Fruit fly (Drosophila melanogaster) whole organism, embryonic: Measurements from ENCODE around the gene CG32806.

Experiments used
- Adf1 ChIP-seq: fragments of 200-800 bp; sonication (Bioruptor generic); IDR thresholded peaks from 2 replicates; pipeline ENCODE4 v1.3.6; 2022; ENCODE audit warnings: missing biosample characterization, missing genetic modification characterization
- Aef1 ChIP-seq: fragments of 200-800 bp; sonication (Bioruptor generic); IDR thresholded peaks from 3 replicates; pipeline ENCODE4 v1.3.6; 2022; ENCODE audit warnings: missing biosample characterization, missing genetic modification characterization
- Antp ChIP-seq: fragments of 200-800 bp; sonication (Bioruptor generic); optimal IDR thresholded peaks from 3 replicates; lab custom pipeline; 2016; ENCODE audit warnings: missing biosample characterization, missing genetic modification characterization
- Asciz ChIP-seq: fragments of 200-800 bp; sonication (Bioruptor generic); optimal IDR thresholded peaks from 2 replicates; lab custom pipeline; 2017; ENCODE audit warnings: missing biosample characterization, mild to moderate bottlenecking, missing genetic modification characterization, missing genetic modification reagents
- CG10321 ChIP-seq: fragments of 200-800 bp; sonication (Bioruptor generic); IDR thresholded peaks from 2 replicates; pipeline ENCODE4 v1.3.6; 2022; ENCODE audit warnings: missing biosample characterization, missing genetic modification characterization
- CG10366 ChIP-seq: fragments of 200-800 bp; sonication (Bioruptor generic); IDR thresholded peaks from 2 replicates; pipeline ENCODE4 v1.3.6; 2022; ENCODE audit warnings: missing biosample characterization, missing genetic modification characterization
- CG11085 ChIP-seq: fragments of 200-800 bp; sonication (Bioruptor generic); IDR thresholded peaks from 2 replicates; pipeline ENCODE4 v1.3.6; 2022; ENCODE audit warnings: missing biosample characterization, missing genetic modification characterization
- CG12659 ChIP-seq: fragments of 200-800 bp; sonication (Bioruptor generic); optimal IDR thresholded peaks from 3 replicates; lab custom pipeline; 2017; ENCODE audit warnings: mild to moderate bottlenecking, missing biosample characterization, missing genetic modification reagents, missing genetic modification characterization
- CG14014 ChIP-seq: fragments of 200-800 bp; sonication (Bioruptor generic); IDR thresholded peaks from 2 replicates; pipeline ENCODE4 v1.3.6; 2022; ENCODE audit warnings: missing biosample characterization, missing genetic modification characterization
- CG15269 ChIP-seq: fragments of 200-800 bp; sonication (Bioruptor generic); optimal IDR thresholded peaks from 2 replicates; lab custom pipeline; 2018; ENCODE audit warnings: missing biosample characterization, mild to moderate bottlenecking, missing genetic modification characterization, moderate library complexity
- CG15696 ChIP-seq: fragments of 200-800 bp; sonication (Bioruptor generic); optimal IDR thresholded peaks from 2 replicates; lab custom pipeline; 2019; ENCODE audit warnings: missing biosample characterization, mild to moderate bottlenecking, missing genetic modification characterization, moderate library complexity
- CG16779 ChIP-seq: fragments of 200-800 bp; sonication (Bioruptor generic); IDR thresholded peaks from 2 replicates; pipeline ENCODE4 v1.3.6; 2022; ENCODE audit warnings: missing biosample characterization, missing genetic modification characterization
- CG1832 ChIP-seq: fragments of 200-800 bp; sonication (Bioruptor generic); optimal IDR thresholded peaks from 2 replicates; lab custom pipeline; 2017; ENCODE audit warnings: missing biosample characterization, mild to moderate bottlenecking, missing genetic modification characterization, inconsistent platforms
- CG18476 ChIP-seq: fragments of 200-800 bp; sonication (Bioruptor generic); optimal IDR thresholded peaks from 2 replicates; lab custom pipeline; 2016; ENCODE audit warnings: missing biosample characterization, mild to moderate bottlenecking, missing genetic modification characterization
- CG2116 ChIP-seq: fragments of 200-800 bp; sonication (Bioruptor generic); optimal IDR thresholded peaks from 3 replicates; lab custom pipeline; 2018; ENCODE audit warnings: missing biosample characterization, mild to moderate bottlenecking, missing genetic modification characterization
- CG31388 ChIP-seq: fragments of 200-800 bp; sonication (Bioruptor generic); optimal IDR thresholded peaks from 2 replicates; lab custom pipeline; 2016; ENCODE audit warnings: missing biosample characterization, missing genetic modification characterization
- CG6791 ChIP-seq: fragments of 200-800 bp; sonication (Bioruptor generic); IDR thresholded peaks from 3 replicates; pipeline ENCODE4 v1.3.6; 2022; ENCODE audit warnings: missing biosample characterization, missing genetic modification characterization; ENCODE audit not compliant: partially characterized antibody
- CG7839 ChIP-seq: fragments of 200-800 bp; sonication (Bioruptor generic); optimal IDR thresholded peaks from 3 replicates; lab custom pipeline; 2018; ENCODE audit warnings: missing biosample characterization, mild to moderate bottlenecking, missing genetic modification characterization, moderate library complexity
- CG8478 ChIP-seq: fragments of >200 bp; optimal IDR thresholded peaks from 2 replicates; lab custom pipeline; 2018
- CG8765 ChIP-seq: fragments of 200-800 bp; sonication (Bioruptor generic); IDR thresholded peaks from 2 replicates; pipeline ENCODE4 v1.3.6; 2022; ENCODE audit warnings: missing biosample characterization, missing genetic modification characterization
- CG9876 ChIP-seq: fragments of 200-800 bp; sonication (Bioruptor generic); optimal IDR thresholded peaks from 2 replicates; lab custom pipeline; 2016; ENCODE audit warnings: missing biosample characterization, missing genetic modification characterization
- D ChIP-seq, 2 experiments: fragments of 200-800 bp in 1 of 2; fragments of >200 bp in 1 of 2; sonication (Bioruptor generic) in 1 of 2; optimal IDR thresholded peaks; 2 replicates in 1 of 2; 3 replicates in 1 of 2; lab custom pipeline; 2017; ENCODE audit warnings: mild to moderate bottlenecking in 1 of 2, missing biosample characterization in 1 of 2, missing genetic modification characterization in 1 of 2, missing genetic modification reagents in 1 of 2
- Doc2 ChIP-seq: fragments of 200-800 bp; sonication (Bioruptor generic); IDR thresholded peaks from 2 replicates; pipeline ENCODE4 v1.3.6; 2022; ENCODE audit warnings: missing biosample characterization, missing genetic modification characterization
- Ets65A ChIP-seq: fragments of 200-800 bp; sonication (Bioruptor generic); peaks from one replicate; lab custom pipeline; 2016; ENCODE audit warnings: missing biosample characterization, missing genetic modification characterization
- Gug ChIP-seq: fragments of 200-800 bp; sonication (Bioruptor generic); IDR thresholded peaks from 4 replicates; pipeline ENCODE4 v1.3.6; 2022; ENCODE audit warnings: missing biosample characterization, missing genetic modification characterization
- Hey ChIP-seq: fragments of 200-800 bp; sonication (Bioruptor generic); optimal IDR thresholded peaks from 3 replicates; lab custom pipeline; 2018; ENCODE audit warnings: missing biosample characterization, mild to moderate bottlenecking, missing genetic modification characterization
- Trl ChIP-seq, 3 experiments: fragments of >200 bp in 2 of 3; fragments of 200-800 bp in 1 of 3; sonication (Bioruptor generic) in 1 of 3; optimal IDR thresholded peaks; 2 replicates in 1 of 3; 3 replicates in 2 of 3; lab custom pipeline; 2016 to 2017; ENCODE audit warnings: missing biosample characterization in 1 of 3, missing genetic modification characterization in 1 of 3
- Usf ChIP-seq: fragments of 200-800 bp; sonication (Bioruptor generic); optimal IDR thresholded peaks from 2 replicates; lab custom pipeline; 2017; ENCODE audit warnings: missing genotype, missing biosample characterization, missing genetic modification characterization
- al ChIP-seq: fragments of 200-800 bp; sonication (Bioruptor generic); IDR thresholded peaks from 2 replicates; pipeline ENCODE4 v1.3.6; 2022; ENCODE audit warnings: missing biosample characterization, missing genetic modification characterization
- amos ChIP-seq: fragments of 200-800 bp; sonication (Bioruptor generic); IDR thresholded peaks from 2 replicates; pipeline ENCODE4 v1.3.6; 2022; ENCODE audit warnings: missing biosample characterization, missing genetic modification characterization; ENCODE audit not compliant: partially characterized antibody
- az2 ChIP-seq: fragments of 200-800 bp; sonication (Bioruptor generic); optimal IDR thresholded peaks from 3 replicates; lab custom pipeline; 2016; ENCODE audit warnings: missing biosample characterization, missing genetic modification characterization
- croc ChIP-seq: fragments of 200-800 bp; sonication (Bioruptor generic); conservative IDR thresholded peaks from 3 replicates; pipeline ENCODE4 v1.3.6; 2022; ENCODE audit warnings: missing biosample characterization, missing genetic modification characterization
- crp ChIP-seq, 2 experiments: fragments of 200-800 bp; sonication (Bioruptor generic); optimal IDR thresholded peaks; 2 replicates in 1 of 2; 3 replicates in 1 of 2; lab custom pipeline; 2017; ENCODE audit warnings: missing biosample characterization in 2 of 2, missing genetic modification characterization in 2 of 2, mild to moderate bottlenecking in 1 of 2, moderate library complexity in 1 of 2
- fd96Cb ChIP-seq: fragments of 200-800 bp; sonication (Bioruptor generic); optimal IDR thresholded peaks from 2 replicates; lab custom pipeline; 2018; ENCODE audit warnings: missing biosample characterization, mild to moderate bottlenecking, missing genetic modification characterization, moderate library complexity
- ftz-f1 ChIP-seq: fragments of 200-800 bp; sonication (Bioruptor generic); optimal IDR thresholded peaks from 2 replicates; lab custom pipeline; 2016; ENCODE audit warnings: missing biosample characterization, missing genetic modification characterization
- hkb ChIP-seq, 2 experiments: fragments of 200-800 bp in 1 of 2; fragments of >200 bp in 1 of 2; sonication (Bioruptor generic) in 1 of 2; IDR thresholded peaks in 1 of 2; optimal IDR thresholded peaks in 1 of 2; 2 replicates each; pipeline versions ENCODE4 v1.3.6 to Lab custom; 2017 to 2022; ENCODE audit warnings: missing biosample characterization in 1 of 2, missing genetic modification characterization in 1 of 2
- jigr1 ChIP-seq: fragments of 200-800 bp; sonication (Bioruptor generic); IDR thresholded peaks from 3 replicates; pipeline ENCODE4 v1.3.6; 2022; ENCODE audit warnings: missing biosample characterization, missing genetic modification characterization
- ken ChIP-seq: fragments of 200-800 bp; sonication (Bioruptor generic); IDR thresholded peaks from 3 replicates; pipeline ENCODE4 v1.3.6; 2022; ENCODE audit warnings: missing biosample characterization, missing genetic modification characterization
- luna ChIP-seq: fragments of 200-800 bp; sonication (Bioruptor generic); optimal IDR thresholded peaks from 2 replicates; lab custom pipeline; 2016; ENCODE audit warnings: missing biosample characterization, missing genetic modification characterization
- scrt ChIP-seq: fragments of 200-800 bp; sonication (Bioruptor generic); optimal IDR thresholded peaks from 2 replicates; lab custom pipeline; 2018; ENCODE audit warnings: missing biosample characterization, mild to moderate bottlenecking, missing genetic modification characterization, moderate library complexity
- sd ChIP-seq: fragments of 200-800 bp; sonication (Bioruptor generic); optimal IDR thresholded peaks from 3 replicates; lab custom pipeline; 2018; ENCODE audit warnings: missing biosample characterization, mild to moderate bottlenecking, missing genetic modification characterization, moderate library complexity
- seq ChIP-seq: fragments of 200-800 bp; sonication (Bioruptor generic); IDR thresholded peaks from 2 replicates; pipeline ENCODE4 v1.3.6; 2022; ENCODE audit warnings: missing biosample characterization, missing genetic modification characterization
- slbo ChIP-seq: fragments of 200-800 bp; sonication (Bioruptor generic); IDR thresholded peaks from 2 replicates; pipeline ENCODE4 v1.3.6; 2022; ENCODE audit warnings: missing biosample characterization, missing genetic modification characterization
- sug ChIP-seq: fragments of 200-800 bp; optimal IDR thresholded peaks from 2 replicates; lab custom pipeline; 2019; ENCODE audit warnings: missing biosample characterization, mild to moderate bottlenecking, missing genetic modification characterization, moderate library complexity
- tna ChIP-seq: fragments of 200-800 bp; sonication (Bioruptor generic); IDR thresholded peaks from 2 replicates; pipeline ENCODE4 v1.3.6; 2022; ENCODE audit warnings: missing biosample characterization, missing genetic modification characterization; ENCODE audit not compliant: partially characterized antibody
- trh ChIP-seq: fragments of 200-800 bp; sonication (Bioruptor generic); optimal IDR thresholded peaks from 2 replicates; lab custom pipeline; 2016; ENCODE audit warnings: missing biosample characterization, missing genetic modification characterization
- tup ChIP-seq: fragments of 200-800 bp; sonication (Bioruptor generic); optimal IDR thresholded peaks from 2 replicates; lab custom pipeline; 2016; ENCODE audit warnings: missing biosample characterization, mild to moderate bottlenecking, missing genetic modification characterization, moderate library complexity
- zf30C ChIP-seq: fragments of 200-800 bp; sonication (Bioruptor generic); optimal IDR thresholded peaks from 3 replicates; lab custom pipeline; 2018; ENCODE audit warnings: missing biosample characterization, mild to moderate bottlenecking, missing genetic modification characterization

Gene CG32806

dm6 chrX:1830396-1831218 lies 41.2 kb downstream of the CG32806 start (continued):
- peak; percentile 84 for TF ChIP-seq CG31388
- TF ChIP-seq hkb (optimal IDR thresholded peaks at IDR 0.05; lab: Kevin White, UChicago) = no peak
- peak; percentile 98 for TF ChIP-seq hkb (GFP tag; IDR thresholded peaks at IDR 0.05; lab: Robert Waterston, UW)
- TF ChIP-seq zf30C (GFP tag; lab: Kevin White, UChicago) = peak; percentile 88
- peak; percentile 92 for TF ChIP-seq CG18476 (GFP tag; lab: Kevin White, UChicago)
- TF ChIP-seq Adf1 (GFP tag; lab: Robert Waterston, UW) = peak; percentile 81
- TF ChIP-seq CG7839 = peak; percentile 97
- peak; percentile 94 for TF ChIP-seq Gug
- TF ChIP-seq al (GFP tag; lab: Robert Waterston, UW) = peak; percentile 95
- peak; percentile 76 for TF ChIP-seq CG10321
- TF ChIP-seq CG10366 (GFP tag; lab: Robert Waterston, UW) = peak; percentile 97
- TF ChIP-seq fd96Cb = peak; percentile 97
- TF ChIP-seq slbo = peak; percentile 98
- peak; percentile 69 for TF ChIP-seq Hey (tag; lab: Kevin White, UChicago)
- TF ChIP-seq az2 (GFP tag; lab: Kevin White, UChicago) = peak; percentile 94
- no peak for TF ChIP-seq CG6791 (GFP tag; lab: Robert Waterston, UW)
- peak; percentile 70 for TF ChIP-seq CG15696 (tag; lab: Kevin White, UChicago)
- peak; percentile 98 for TF ChIP-seq CG14014
- TF ChIP-seq seq (GFP tag; lab: Robert Waterston, UW) = peak; percentile 94
- TF ChIP-seq jigr1 = peak; percentile 89; the same call in 2 of the 3 replicates
- TF ChIP-seq CG8478 (lab: Kevin White, UChicago) = no peak
- TF ChIP-seq Aef1 (GFP tag; lab: Robert Waterston, UW) = peak; percentile 96
- peak; percentile 87 for TF ChIP-seq CG8765
- no peak for TF ChIP-seq D (optimal IDR thresholded peaks at IDR 0.05; lab: Kevin White, UChicago)
- peak; percentile 93 for TF ChIP-seq D (GFP tag; optimal IDR thresholded peaks at IDR 0.05; lab: Kevin White, UChicago)
- peak; percentile 94 for TF ChIP-seq sug (tag; lab: Kevin White, UChicago)
- TF ChIP-seq CG2116 (GFP tag; lab: Kevin White, UChicago) = peak; percentile 75
- TF ChIP-seq ken = peak; percentile 98
- no peak; the same call in 1 of the 2 replicates for TF ChIP-seq amos (GFP tag; lab: Robert Waterston, UW)
- peak; percentile 91 for TF ChIP-seq scrt
- TF ChIP-seq luna (GFP tag; lab: Kevin White, UChicago) = peak; percentile 61
- peak; percentile 90 for TF ChIP-seq croc (GFP tag; lab: Robert Waterston, UW)
- peak; percentile 79 for TF ChIP-seq CG9876 (GFP tag; lab: Kevin White, UChicago)
- peak; percentile 89 for TF ChIP-seq sd (tag; lab: Kevin White, UChicago)
- peak; percentile 68 to 84 for TF ChIP-seq Trl (optimal IDR thresholded peaks at IDR 0.05; lab: Kevin White, UChicago)
- TF ChIP-seq Trl (GFP tag; optimal IDR thresholded peaks at IDR 0.05; lab: Kevin White, UChicago) = peak; percentile 95
- peak; percentile 91 for TF ChIP-seq Antp (GFP tag; lab: Kevin White, UChicago)
- peak; percentile 84 for TF ChIP-seq trh
- TF ChIP-seq Ets65A = peak; percentile 99
- peak; percentile 95 for TF ChIP-seq CG11085 (GFP tag; lab: Robert Waterston, UW)
- no peak for TF ChIP-seq tna (GFP tag; lab: Robert Waterston, UW)
- TF ChIP-seq CG12659 = peak; percentile 97
- TF ChIP-seq CG15269 (tag; lab: Kevin White, UChicago) = peak; percentile 97
- no peak for TF ChIP-seq CG1832 (GFP tag; lab: Kevin White, UChicago)
- TF ChIP-seq Asciz (GFP tag; lab: Kevin White, UChicago) = peak; percentile 90
- TF ChIP-seq crp (GFP tag; optimal IDR thresholded peaks at IDR 0.05; lab: Kevin White, UChicago) = peak in 1 of 2 experiments; percentile 65
- TF ChIP-seq tup (GFP tag; lab: Kevin White, UChicago) = peak; percentile 90
- TF ChIP-seq Usf = peak; percentile 91
- peak; percentile 97 for TF ChIP-seq CG16779 (GFP tag; lab: Robert Waterston, UW)
- peak; percentile 74 for TF ChIP-seq Doc2 (GFP tag; lab: Robert Waterston, UW)
- TF ChIP-seq ftz-f1 = peak; percentile 36
